Worm (Caenorhabditis elegans) whole organism, early embryonic: ENCODE data around the gene col-162.

Source experiments
- B0310.2 ChIP-seq: sonication (generic microtip); optimal IDR thresholded peaks from 2 replicates; lab custom pipeline; 2016; ENCODE audit warnings: mild to moderate bottlenecking, missing genetic modification characterization, missing compliant biosample characterization
- F13C5.2 ChIP-seq: sonication (generic microtip); optimal IDR thresholded peaks from 2 replicates; lab custom pipeline; 2017; ENCODE audit warnings: mild to moderate bottlenecking, missing genetic modification characterization, inconsistent platforms, missing compliant biosample characterization
- aly-1 ChIP-seq: sonication (generic microtip); optimal IDR thresholded peaks from 2 replicates; lab custom pipeline; 2016; ENCODE audit warnings: missing genetic modification characterization, missing compliant biosample characterization
- ama-1 ChIP-seq: fragments of 150-350 bp; optimal IDR thresholded peaks from 2 replicates; lab custom pipeline; 2014
- ceh-13 ChIP-seq: fragments of 200-800 bp; sonication (Bioruptor generic); optimal IDR thresholded peaks from 2 replicates; lab custom pipeline; 2018; ENCODE audit warnings: mild to moderate bottlenecking, missing genetic modification characterization, missing compliant biosample characterization
- ceh-36 ChIP-seq: sonication (generic microtip); optimal IDR thresholded peaks from 2 replicates; lab custom pipeline; 2016; ENCODE audit warnings: missing genetic modification characterization, inconsistent platforms, missing compliant biosample characterization
- ets-7 ChIP-seq: sonication (generic microtip); optimal IDR thresholded peaks from 2 replicates; lab custom pipeline; 2016; ENCODE audit warnings: missing genotype, missing genetic modification characterization, missing compliant biosample characterization
- flt-1 ChIP-seq: fragments of 200-800 bp; sonication (Bioruptor generic); IDR thresholded peaks from 2 replicates; pipeline ENCODE4 v1.3.6; 2022; ENCODE audit warnings: missing genetic modification characterization, missing compliant biosample characterization
- hmbx-1 ChIP-seq: sonication (generic microtip); optimal IDR thresholded peaks from 2 replicates; lab custom pipeline; 2016; ENCODE audit warnings: mild to moderate bottlenecking, missing genetic modification characterization, missing compliant biosample characterization
- hmg-4 ChIP-seq: fragments of 200-800 bp; sonication (Bioruptor generic); optimal IDR thresholded peaks from 2 replicates; lab custom pipeline; 2018; ENCODE audit warnings: mild to moderate bottlenecking, missing genetic modification characterization, missing compliant biosample characterization
- hnd-1 ChIP-seq: sonication (generic microtip); optimal IDR thresholded peaks from 2 replicates; lab custom pipeline; 2016; ENCODE audit warnings: missing genetic modification characterization, missing compliant biosample characterization
- scrt-1 ChIP-seq: fragments of 200-800 bp; sonication (Bioruptor generic); IDR thresholded peaks from 2 replicates; pipeline ENCODE4 v1.3.6; 2022; ENCODE audit warnings: missing genetic modification characterization, missing compliant biosample characterization
- tbx-11 ChIP-seq: fragments of 200-800 bp; sonication (Bioruptor generic); IDR thresholded peaks from 2 replicates; pipeline ENCODE4 v1.3.6; 2022; ENCODE audit warnings: missing genetic modification characterization, missing compliant biosample characterization

ce11 chrV:13411992-13412298 is 29.8 kb upstream of the col-162 start:
- TF ChIP-seq ama-1 (lab: Kevin White, UChicago) (no peak), hnd-1 (tag; lab: Kevin White, UChicago) (no peak), ets-7 (tag; lab: Kevin White, UChicago) (no peak), F13C5.2 (no peak), flt-1 (GFP tag; lab: Robert Waterston, UW) (no peak), hmg-4 (GFP tag; lab: Kevin White, UChicago) (no peak), B0310.2 (tag; lab: Kevin White, UChicago) (no peak), scrt-1 (GFP tag; lab: Robert Waterston, UW) (no peak), aly-1 (tag; lab: Kevin White, UChicago) (no peak), ceh-13 (no peak), tbx-11 (GFP tag; lab: Robert Waterston, UW) (no peak), ceh-36 (tag; lab: Kevin White, UChicago) (no peak), hmbx-1 (tag; lab: Kevin White, UChicago) (no peak)
